Worm (Caenorhabditis elegans) whole organism, mixed stage, embryonic: ENCODE data around the gene F36H1.12.

Source experiments
- ceh-43 ChIP-seq: fragments of 200-800 bp; sonication (Bioruptor generic); optimal IDR thresholded peaks from 2 replicates; lab custom pipeline; 2018; ENCODE audit warnings: mild to moderate bottlenecking, missing genetic modification characterization, moderate library complexity, missing compliant biosample characterization
- elt-1 ChIP-seq: sonication (generic microtip); optimal IDR thresholded peaks from 2 replicates; lab custom pipeline; 2017; ENCODE audit warnings: missing genetic modification characterization, mild to moderate bottlenecking, missing compliant biosample characterization, antibody characterized with exemption, moderate library complexity, borderline replicate concordance; ENCODE audit not compliant: insufficient read depth
- elt-3 ChIP-seq: fragments of 150-350 bp; optimal IDR thresholded peaks from 2 replicates; lab custom pipeline; 2014; ENCODE audit warnings: missing biosample characterization, missing genetic modification characterization
- mep-1 ChIP-seq: fragments of 150-350 bp; optimal IDR thresholded peaks from 2 replicates; lab custom pipeline; 2017; ENCODE audit warnings: missing biosample characterization, missing genetic modification reagents, missing genetic modification characterization, inconsistent platforms
- mls-2 ChIP-seq: sonication (generic microtip); optimal IDR thresholded peaks from 2 replicates; lab custom pipeline; 2016; ENCODE audit warnings: mild to moderate bottlenecking, missing genetic modification characterization, moderate library complexity, missing compliant biosample characterization
- nhr-12 ChIP-seq: fragments of 150-350 bp; optimal IDR thresholded peaks from 2 replicates; lab custom pipeline; 2014; ENCODE audit warnings: missing biosample characterization, missing genetic modification characterization
- nhr-2 ChIP-seq: fragments of 150-350 bp; optimal IDR thresholded peaks from 2 replicates; lab custom pipeline; 2014; ENCODE audit warnings: missing biosample characterization, missing genetic modification characterization
- unc-39 ChIP-seq: fragments of 150-350 bp; optimal IDR thresholded peaks from 2 replicates; lab custom pipeline; 2014; ENCODE audit warnings: missing biosample characterization, missing genetic modification characterization
- unc-62 ChIP-seq: fragments of 150-350 bp; optimal IDR thresholded peaks from 2 replicates; lab custom pipeline; 2014; ENCODE audit warnings: missing biosample characterization, missing genetic modification reagents, missing genetic modification characterization

DNA sequence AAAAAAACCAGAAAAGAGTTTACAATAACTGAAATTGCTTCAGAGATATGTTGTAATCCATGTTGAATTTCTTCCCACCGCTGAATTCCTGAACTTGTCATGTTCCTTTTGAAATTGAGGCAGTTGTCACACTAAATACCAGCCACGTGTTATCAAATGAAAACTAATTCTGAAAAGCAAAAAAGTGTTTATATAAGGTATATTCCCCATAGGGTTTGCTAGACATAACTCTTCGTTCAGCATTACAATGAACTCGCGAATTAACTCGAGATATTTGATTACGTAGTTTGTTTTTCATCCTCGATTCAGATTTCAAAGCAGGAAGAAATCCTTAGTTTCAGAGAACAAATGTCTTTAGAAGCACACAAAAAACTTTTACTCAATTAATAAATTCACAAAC lies 46.8 kb upstream of the F36H1.12 start, which contains the start of gene str-3:
- TF ChIP-seq unc-62 = no peak
- no peak for TF ChIP-seq nhr-2 (tag; lab: Kevin White, UChicago)
- no peak for TF ChIP-seq elt-3 (tag; lab: Kevin White, UChicago)
- TF ChIP-seq unc-39 = no peak
- TF ChIP-seq ceh-43 (GFP tag; lab: Kevin White, UChicago) = no peak
- TF ChIP-seq nhr-12 (tag; lab: Kevin White, UChicago) = no peak
- TF ChIP-seq elt-1 = no peak
- TF ChIP-seq mls-2 (tag; lab: Kevin White, UChicago) = no peak
- no peak for TF ChIP-seq mep-1 (tag; lab: Kevin White, UChicago)
